Fruit fly (Drosophila melanogaster): Measurements from ENCODE around the gene Aven.

The Aven gene

DNA sequence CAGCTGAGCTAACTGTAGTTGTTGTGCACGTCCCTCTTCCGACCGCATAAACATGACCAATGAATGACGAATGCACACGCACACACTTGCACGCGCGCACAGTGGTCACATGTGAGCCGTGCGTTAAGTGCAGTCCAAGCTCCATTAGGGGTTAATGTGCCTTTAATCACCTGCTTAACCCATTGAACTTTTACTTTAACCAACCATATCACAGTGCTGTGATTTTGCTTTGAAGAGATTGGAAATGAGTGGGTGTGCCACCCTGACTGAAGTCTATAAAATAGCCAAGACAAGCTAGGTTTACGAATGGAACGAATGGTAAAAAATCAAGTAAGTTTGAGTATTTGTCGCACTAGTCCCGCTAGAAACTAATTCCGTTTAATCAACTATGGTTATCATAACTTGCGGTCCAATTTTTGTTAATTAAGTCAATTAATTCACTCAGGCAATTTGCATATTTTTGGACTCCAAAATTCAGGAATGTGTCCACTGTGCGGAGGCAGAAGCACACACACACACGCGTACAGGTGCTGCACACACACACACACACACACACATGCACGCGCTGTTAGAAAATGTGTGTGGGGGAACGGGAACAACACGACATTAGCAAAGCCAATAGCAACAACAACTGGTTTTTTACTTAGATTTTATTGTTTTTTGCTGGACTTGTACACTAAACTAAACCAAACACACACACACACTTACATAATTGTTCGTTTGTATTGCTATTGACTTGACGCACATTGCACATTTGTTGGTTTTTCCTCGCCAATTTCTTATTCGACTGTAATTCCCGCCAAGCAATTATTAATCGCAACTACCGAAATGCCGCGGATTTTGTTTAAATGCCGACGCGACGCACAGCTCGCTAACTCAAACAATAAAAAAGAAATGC, 38.0 kb downstream of the Aven start (continued):
- TF ChIP-seq CG13424 (tag; optimal IDR thresholded peaks at IDR 0.05) (peak; percentile 54), Dll (GFP tag; IDR thresholded peaks at IDR 0.05; ENCODE audit: partially characterized antibody) (no peak), CG16813 (GFP tag; IDR thresholded peaks at IDR 0.05; ENCODE audit: partially characterized antibody) (peak; percentile 41; the same call in 2 of the 3 replicates), CG7987 (GFP tag; optimal IDR thresholded peaks at IDR 0.05) (no peak), C15 (GFP tag; IDR thresholded peaks at IDR 0.05) (no peak), her (GFP tag; optimal IDR thresholded peaks at IDR 0.05) (peak; percentile 22), chif (GFP tag; optimal IDR thresholded peaks at IDR 0.05) (peak; percentile 31 to 55), chn (GFP tag; optimal IDR thresholded peaks at IDR 0.05) (peak; percentile 13), gro (GFP tag; optimal IDR thresholded peaks at IDR 0.05) (no peak), lmd (GFP tag; IDR thresholded peaks at IDR 0.05) (no peak), CG8478 (optimal IDR thresholded peaks at IDR 0.05) (peak; percentile 82), CG18764 (GFP tag; optimal IDR thresholded peaks at IDR 0.05) (no peak), CG5245 (GFP tag; optimal IDR thresholded peaks at IDR 0.05) (no peak), Adf1 (GFP tag; IDR thresholded peaks at IDR 0.05) (peak; percentile 79), CG4282 (GFP tag; optimal IDR thresholded peaks at IDR 0.05) (peak; percentile 74), Sox102F (GFP tag; optimal IDR thresholded peaks at IDR 0.05) (peak; percentile 40), CG15479 (GFP tag; optimal IDR thresholded peaks at IDR 0.05) (peak; percentile 60), Camta (GFP tag; optimal IDR thresholded peaks at IDR 0.05) (peak; percentile 23), CG11560 (tag; IDR thresholded peaks at IDR 0.05) (no peak), CG10543 (GFP tag; optimal IDR thresholded peaks at IDR 0.05) (peak; percentile 52), CG18476 (GFP tag; optimal IDR thresholded peaks at IDR 0.05) (peak; percentile 14), az2 (GFP tag; optimal IDR thresholded peaks at IDR 0.05) (peak; percentile 35), nmo (GFP tag; optimal IDR thresholded peaks at IDR 0.05) (peak; percentile 63), peb (GFP tag; IDR thresholded peaks at IDR 0.05) (no peak), mam (GFP tag; optimal IDR thresholded peaks at IDR 0.05) (peak; percentile 21), fd96Cb (tag; optimal IDR thresholded peaks at IDR 0.05) (peak; percentile 52), p53 (GFP tag; optimal IDR thresholded peaks at IDR 0.05) (peak; percentile 53), slbo (GFP tag; IDR thresholded peaks at IDR 0.05) (no peak; the same call in 1 of the 2 replicates), gcm2 (GFP tag; optimal IDR thresholded peaks at IDR 0.05) (no peak), cad (GFP tag; optimal IDR thresholded peaks at IDR 0.05) (no peak), CG18619 (GFP tag; optimal IDR thresholded peaks at IDR 0.05) (peak; percentile 45), CG7556 (GFP tag; optimal IDR thresholded peaks at IDR 0.05) (peak; percentile 69), Hmx (GFP tag; optimal IDR thresholded peaks at IDR 0.05) (no peak), CG10267 (tag; optimal IDR thresholded peaks at IDR 0.05) (peak; percentile 32), insv (GFP tag; optimal IDR thresholded peaks at IDR 0.05) (no peak), CG11504 (tag; optimal IDR thresholded peaks at IDR 0.05) (peak; percentile 66), D19A (tag; optimal IDR thresholded peaks at IDR 0.05) (peak; percentile 54), slp2 (GFP tag; optimal IDR thresholded peaks at IDR 0.05) (no peak), CG4404 (GFP tag; IDR thresholded peaks at IDR 0.05) (peak; percentile 24; the same call in 1 of the 2 replicates), otp (GFP tag; IDR thresholded peaks at IDR 0.05) (no peak), CG1233 (GFP tag; optimal IDR thresholded peaks at IDR 0.05) (peak; percentile 66), repo (GFP tag; optimal IDR thresholded peaks at IDR 0.05) (peak; percentile 23), CG11695 (GFP tag; IDR thresholded peaks at IDR 0.05) (0 out of 3 replicates have a peak, but pooled peaks have one; percentile 6), CG12391 (tag; optimal IDR thresholded peaks at IDR 0.05) (peak; percentile 37), vvl (GFP tag; IDR thresholded peaks at IDR 0.05) (peak; percentile 87), CG9727 (GFP tag; optimal IDR thresholded peaks at IDR 0.05) (peak; percentile 63), CG2678 (tag; optimal IDR thresholded peaks at IDR 0.05) (peak; percentile 66), CG6272 (GFP tag; IDR thresholded peaks at IDR 0.05) (no peak), nom (GFP tag; optimal IDR thresholded peaks at IDR 0.05) (peak; percentile 64)
